Fruit fly (Drosophila melanogaster) whole organism, wandering third instar larva: Measurements from ENCODE around the gene Vdup1.

Experiments used
- CG32264 ChIP-seq: fragments of 200-800 bp; sonication (Bioruptor generic); optimal IDR thresholded peaks from 2 replicates; lab custom pipeline; 2016; ENCODE audit warnings: missing biosample characterization, missing genetic modification characterization
- pan ChIP-seq: fragments of >200 bp; optimal IDR thresholded peaks from 2 replicates; lab custom pipeline; 2017

DNA sequence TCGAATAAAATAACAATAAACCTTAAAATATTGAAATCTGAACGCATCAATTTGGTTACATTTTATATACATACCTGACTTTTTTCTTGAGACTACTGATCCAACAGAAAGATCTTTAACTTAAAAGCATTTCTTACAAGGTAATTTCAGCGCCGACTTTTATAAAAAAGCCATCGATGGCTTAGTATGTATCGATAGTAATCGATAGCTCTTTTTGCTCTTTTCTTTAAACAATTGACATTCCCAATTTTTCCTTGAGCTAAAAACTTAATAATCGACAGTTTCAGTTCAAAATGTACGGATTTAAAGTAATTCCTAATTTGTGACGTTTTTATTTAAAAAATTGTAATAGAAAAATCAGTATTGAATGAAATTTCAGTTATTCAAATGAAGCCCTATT lies 4.3 kb downstream of the Vdup1 start:
- no peak for TF ChIP-seq CG32264 (GFP tag; lab: Kevin White, UChicago)
- no peak for TF ChIP-seq pan (lab: Kevin White, UChicago)
